Fruit fly (Drosophila melanogaster) whole organism, embryonic: ENCODE measurements around the gene Crz.

Source experiments
- Antp ChIP-seq: fragments of 200-800 bp; sonication (Bioruptor generic); optimal IDR thresholded peaks from 3 replicates; lab custom pipeline; 2016; ENCODE audit warnings: missing biosample characterization, missing genetic modification characterization
- Bteb2 ChIP-seq: fragments of 200-800 bp; sonication (Bioruptor generic); optimal IDR thresholded peaks from 2 replicates; lab custom pipeline; 2016; ENCODE audit warnings: missing biosample characterization, missing genetic modification characterization
- CG10274 ChIP-seq: fragments of 200-800 bp; sonication (Bioruptor generic); optimal IDR thresholded peaks from 3 replicates; lab custom pipeline; 2017; ENCODE audit warnings: missing biosample characterization, mild to moderate bottlenecking, missing genetic modification characterization
- CG10462 ChIP-seq: fragments of 200-800 bp; sonication (Bioruptor generic); optimal IDR thresholded peaks from 2 replicates; lab custom pipeline; 2016; ENCODE audit warnings: missing biosample characterization, missing genetic modification characterization
- CG12236 ChIP-seq: fragments of 200-800 bp; sonication (Bioruptor generic); optimal IDR thresholded peaks from 2 replicates; lab custom pipeline; 2016; ENCODE audit warnings: missing biosample characterization, missing genetic modification characterization
- CG14710 ChIP-seq: fragments of 200-800 bp; sonication (Bioruptor generic); optimal IDR thresholded peaks from 3 replicates; lab custom pipeline; 2019; ENCODE audit warnings: missing biosample characterization, mild to moderate bottlenecking, missing genetic modification characterization, moderate library complexity
- CG15011 ChIP-seq: fragments of 200-800 bp; sonication (Bioruptor generic); optimal IDR thresholded peaks from 3 replicates; lab custom pipeline; 2018; ENCODE audit warnings: missing biosample characterization, mild to moderate bottlenecking, missing genetic modification characterization
- CG15073 ChIP-seq: fragments of 200-800 bp; sonication (Bioruptor generic); optimal IDR thresholded peaks from 2 replicates; lab custom pipeline; 2016; ENCODE audit warnings: missing biosample characterization, missing genetic modification characterization
- CG16863 ChIP-seq: fragments of 200-800 bp; sonication (Bioruptor generic); optimal IDR thresholded peaks from 3 replicates; lab custom pipeline; 2016; ENCODE audit warnings: missing biosample characterization, missing genetic modification characterization
- CG17385 ChIP-seq: fragments of 200-800 bp; sonication (Bioruptor generic); optimal IDR thresholded peaks from 3 replicates; lab custom pipeline; 2018; ENCODE audit warnings: missing biosample characterization, mild to moderate bottlenecking, missing genetic modification characterization
- CG17802 ChIP-seq: fragments of 200-800 bp; sonication (Bioruptor generic); optimal IDR thresholded peaks from 2 replicates; lab custom pipeline; 2018; ENCODE audit warnings: missing biosample characterization, mild to moderate bottlenecking, missing genetic modification characterization, moderate library complexity
- CG18011 ChIP-seq: fragments of 200-800 bp; sonication (Bioruptor generic); optimal IDR thresholded peaks from 2 replicates; lab custom pipeline; 2017; ENCODE audit warnings: missing biosample characterization, missing genetic modification characterization, mild to moderate bottlenecking, moderate library complexity, missing genotype
- CG3726 ChIP-seq: fragments of 200-800 bp; sonication (Bioruptor generic); IDR thresholded peaks from 3 replicates; pipeline ENCODE4, ENCODE4 v1.3.6; 2022; ENCODE audit warnings: missing biosample characterization, missing genetic modification characterization
- CG3847 ChIP-seq: fragments of 200-800 bp; sonication (Bioruptor generic); IDR thresholded peaks from 2 replicates; pipeline ENCODE4 v1.3.6; 2022; ENCODE audit warnings: missing biosample characterization, missing genetic modification characterization
- CG3995 ChIP-seq: fragments of 200-800 bp; sonication (Bioruptor generic); optimal IDR thresholded peaks from 3 replicates; lab custom pipeline; 2016; ENCODE audit warnings: missing biosample characterization, missing genetic modification characterization
- CG4282 ChIP-seq: fragments of 200-800 bp; sonication (Bioruptor generic); optimal IDR thresholded peaks from 2 replicates; lab custom pipeline; 2016; ENCODE audit warnings: missing biosample characterization, missing genetic modification characterization
- CG5180 ChIP-seq: fragments of 200-800 bp; sonication (Bioruptor generic); optimal IDR thresholded peaks from 3 replicates; lab custom pipeline; 2017; ENCODE audit warnings: missing biosample characterization, missing genetic modification characterization, mild to moderate bottlenecking, moderate library complexity, missing genetic modification reagents
- CG6689 ChIP-seq: fragments of 200-800 bp; sonication (Bioruptor generic); IDR thresholded peaks from 2 replicates; pipeline ENCODE4 v1.3.6; 2022; ENCODE audit warnings: missing biosample characterization, missing genetic modification characterization
- CG7839 ChIP-seq: fragments of 200-800 bp; sonication (Bioruptor generic); optimal IDR thresholded peaks from 3 replicates; lab custom pipeline; 2018; ENCODE audit warnings: missing biosample characterization, mild to moderate bottlenecking, missing genetic modification characterization, moderate library complexity
- CG7928 ChIP-seq: fragments of 200-800 bp; sonication (Bioruptor generic); optimal IDR thresholded peaks from 2 replicates; lab custom pipeline; 2017; ENCODE audit warnings: missing biosample characterization, mild to moderate bottlenecking, missing genetic modification characterization
- CG9876 ChIP-seq: fragments of 200-800 bp; sonication (Bioruptor generic); optimal IDR thresholded peaks from 2 replicates; lab custom pipeline; 2016; ENCODE audit warnings: missing biosample characterization, missing genetic modification characterization
- Dip3 ChIP-seq: fragments of 200-800 bp; sonication (Bioruptor generic); optimal IDR thresholded peaks from 3 replicates; lab custom pipeline; 2016; ENCODE audit warnings: missing biosample characterization, missing genetic modification characterization
- ERR ChIP-seq: fragments of 200-800 bp; sonication (Bioruptor generic); optimal IDR thresholded peaks from 2 replicates; lab custom pipeline; 2016; ENCODE audit warnings: missing biosample characterization, missing genetic modification characterization
- HHEX ChIP-seq: fragments of 200-800 bp; sonication (Bioruptor generic); optimal IDR thresholded peaks from 3 replicates; lab custom pipeline; 2017; ENCODE audit warnings: missing biosample characterization, mild to moderate bottlenecking, missing genetic modification characterization, missing genetic modification reagents
- Hand ChIP-seq: fragments of 200-800 bp; sonication (Bioruptor generic); optimal IDR thresholded peaks from 2 replicates; lab custom pipeline; 2017; ENCODE audit warnings: mild to moderate bottlenecking, missing biosample characterization, missing genetic modification reagents, missing genetic modification characterization
- Hr39 ChIP-seq: fragments of >200 bp; optimal IDR thresholded peaks from 2 replicates; lab custom pipeline; 2017
- Lhr ChIP-seq: fragments of 200-800 bp; sonication (Bioruptor generic); optimal IDR thresholded peaks from 3 replicates; lab custom pipeline; 2017; ENCODE audit warnings: mild to moderate bottlenecking, missing biosample characterization, missing genetic modification reagents, missing genetic modification characterization
- NC2β ChIP-seq: fragments of 200-800 bp; sonication (Bioruptor generic); optimal IDR thresholded peaks from 2 replicates; lab custom pipeline; 2016; ENCODE audit warnings: missing biosample characterization, missing genetic modification characterization
- NfI ChIP-seq: fragments of 200-800 bp; sonication (Bioruptor generic); optimal IDR thresholded peaks from 3 replicates; lab custom pipeline; 2018; ENCODE audit warnings: missing biosample characterization, mild to moderate bottlenecking, missing genetic modification characterization, moderate library complexity
- Oaz ChIP-seq: fragments of 200-800 bp; sonication (Bioruptor generic); IDR thresholded peaks from 2 replicates; pipeline ENCODE4 v1.3.6; 2022; ENCODE audit warnings: missing biosample characterization, missing genetic modification characterization
- Ssrp ChIP-seq: fragments of 200-800 bp; sonication (Bioruptor generic); optimal IDR thresholded peaks from 2 replicates; lab custom pipeline; 2018; ENCODE audit warnings: missing biosample characterization, mild to moderate bottlenecking, missing genetic modification characterization, moderate library complexity
- Xbp1 ChIP-seq: fragments of 200-800 bp; sonication (Bioruptor generic); optimal IDR thresholded peaks from 3 replicates; lab custom pipeline; 2016; ENCODE audit warnings: missing biosample characterization, mild to moderate bottlenecking, missing genetic modification characterization
- amos ChIP-seq: fragments of 200-800 bp; sonication (Bioruptor generic); IDR thresholded peaks from 2 replicates; pipeline ENCODE4 v1.3.6; 2022; ENCODE audit warnings: missing biosample characterization, missing genetic modification characterization; ENCODE audit not compliant: partially characterized antibody
- az2 ChIP-seq: fragments of 200-800 bp; sonication (Bioruptor generic); optimal IDR thresholded peaks from 3 replicates; lab custom pipeline; 2016; ENCODE audit warnings: missing biosample characterization, missing genetic modification characterization
- bbx ChIP-seq: fragments of 200-800 bp; sonication (Bioruptor generic); IDR thresholded peaks from 2 replicates; pipeline ENCODE4 v1.3.6; 2022; ENCODE audit warnings: missing biosample characterization, missing genetic modification characterization; ENCODE audit not compliant: partially characterized antibody
- btn ChIP-seq: fragments of 200-800 bp; sonication (Bioruptor generic); optimal IDR thresholded peaks from 2 replicates; lab custom pipeline; 2016; ENCODE audit warnings: missing biosample characterization, missing genetic modification characterization
- chif ChIP-seq, 2 experiments: fragments of 200-800 bp; sonication (Bioruptor generic); optimal IDR thresholded peaks; 3 replicates each; lab custom pipeline; 2016; ENCODE audit warnings: missing biosample characterization in 2 of 2, missing genetic modification characterization in 2 of 2
- cwo ChIP-seq: fragments of 200-800 bp; sonication (Bioruptor generic); optimal IDR thresholded peaks from 3 replicates; lab custom pipeline; 2017; ENCODE audit warnings: missing biosample characterization, missing genetic modification characterization, mild to moderate bottlenecking, moderate library complexity, missing genetic modification reagents
- disco-r ChIP-seq: fragments of 200-800 bp; sonication (Bioruptor generic); optimal IDR thresholded peaks from 2 replicates; lab custom pipeline; 2016; ENCODE audit warnings: missing biosample characterization, missing genetic modification characterization
- hth ChIP-seq: fragments of >200 bp; optimal IDR thresholded peaks from 2 replicates; lab custom pipeline; 2017; ENCODE audit warnings: inconsistent platforms
- kay ChIP-seq: fragments of 200-800 bp; sonication (Bioruptor generic); optimal IDR thresholded peaks from 2 replicates; lab custom pipeline; 2016; ENCODE audit warnings: missing biosample characterization, missing genetic modification characterization
- pb ChIP-seq: fragments of 200-800 bp; sonication (Bioruptor generic); optimal IDR thresholded peaks from 3 replicates; lab custom pipeline; 2016; ENCODE audit warnings: missing biosample characterization, missing genetic modification characterization
- pnt ChIP-seq: fragments of 200-800 bp; sonication (Bioruptor generic); optimal IDR thresholded peaks from 3 replicates; lab custom pipeline; 2016; ENCODE audit warnings: missing biosample characterization, missing genetic modification characterization
- pros ChIP-seq: fragments of 200-800 bp; sonication (Bioruptor generic); optimal IDR thresholded peaks from 3 replicates; lab custom pipeline; 2019; ENCODE audit warnings: missing biosample characterization, mild to moderate bottlenecking, missing genetic modification characterization, moderate library complexity
- seq ChIP-seq: fragments of 200-800 bp; sonication (Bioruptor generic); IDR thresholded peaks from 2 replicates; pipeline ENCODE4 v1.3.6; 2022; ENCODE audit warnings: missing biosample characterization, missing genetic modification characterization
- slbo ChIP-seq: fragments of 200-800 bp; sonication (Bioruptor generic); IDR thresholded peaks from 2 replicates; pipeline ENCODE4 v1.3.6; 2022; ENCODE audit warnings: missing biosample characterization, missing genetic modification characterization
- tio ChIP-seq: fragments of 200-800 bp; sonication (Bioruptor generic); optimal IDR thresholded peaks from 2 replicates; lab custom pipeline; 2017; ENCODE audit warnings: missing biosample characterization, missing genetic modification characterization, inconsistent platforms
- vvl ChIP-seq: fragments of 200-800 bp; sonication (Bioruptor generic); IDR thresholded peaks from 2 replicates; pipeline ENCODE4 v1.3.6; 2022; ENCODE audit warnings: missing biosample characterization, missing genetic modification characterization
- wor ChIP-seq: fragments of 200-800 bp; sonication (Bioruptor generic); IDR thresholded peaks from 2 replicates; pipeline ENCODE4 v1.3.6; 2022; ENCODE audit warnings: missing biosample characterization, missing genetic modification characterization
- yki ChIP-seq: fragments of >200 bp; optimal IDR thresholded peaks from 3 replicates; lab custom pipeline; 2018
- z ChIP-seq: fragments of 200-800 bp; sonication (Bioruptor generic); IDR thresholded peaks from 3 replicates; pipeline ENCODE4 v1.3.6; 2022; ENCODE audit warnings: missing biosample characterization, missing genetic modification characterization

Gene Crz

dm6 chr3R:14288669-14289383, 25.8 kb upstream of the Crz start, which contains the start of gene red (continued):
- no peak for TF ChIP-seq CG12236 (GFP tag; lab: Kevin White, UChicago)
- peak; percentile 25; the same call in 1 of the 2 replicates for TF ChIP-seq wor
- peak; percentile 58; the same call in 2 of the 3 replicates for TF ChIP-seq z
- no peak for TF ChIP-seq CG17802
- peak; percentile 84 for TF ChIP-seq CG7839 (tag; lab: Kevin White, UChicago)
- TF ChIP-seq CG3847 = peak; percentile 62
- peak; percentile 54 for TF ChIP-seq CG18011 (GFP tag; lab: Kevin White, UChicago)
- peak; percentile 68 for TF ChIP-seq CG10274
- peak; percentile 70 for TF ChIP-seq Hand (GFP tag; lab: Kevin White, UChicago)
- peak; percentile 23 for TF ChIP-seq Antp (GFP tag; lab: Kevin White, UChicago)
- peak; percentile 12 for TF ChIP-seq CG16863 (GFP tag; lab: Kevin White, UChicago)
- TF ChIP-seq kay (GFP tag; lab: Kevin White, UChicago) = no peak
- peak; percentile 31 for TF ChIP-seq CG14710
- TF ChIP-seq CG3726 (GFP tag; lab: Robert Waterston, UW) = no peak
- TF ChIP-seq CG15073 = no peak
- TF ChIP-seq pros (GFP tag; lab: Kevin White, UChicago) = peak; percentile 43
- peak; percentile 51 for TF ChIP-seq Bteb2 (GFP tag; lab: Kevin White, UChicago)
- TF ChIP-seq HHEX (GFP tag; lab: Kevin White, UChicago) = peak; percentile 82
- peak; percentile 78 for TF ChIP-seq NfI (GFP tag; lab: Kevin White, UChicago)
- TF ChIP-seq Xbp1 = peak; percentile 66
- TF ChIP-seq amos (GFP tag; lab: Robert Waterston, UW) = peak; percentile 10; the same call in 1 of the 2 replicates
- TF ChIP-seq disco-r (GFP tag; lab: Kevin White, UChicago) = peak; percentile 14
- TF ChIP-seq az2 (GFP tag; lab: Kevin White, UChicago) = peak; percentile 63
- peak; percentile 65 for TF ChIP-seq seq
- TF ChIP-seq vvl (GFP tag; lab: Robert Waterston, UW) = peak; percentile 79
- TF ChIP-seq tio (GFP tag; lab: Kevin White, UChicago) = peak; percentile 46
- TF ChIP-seq slbo (GFP tag; lab: Robert Waterston, UW) = peak; percentile 80
- peak; percentile 87 for TF ChIP-seq cwo (GFP tag; lab: Kevin White, UChicago)
- no peak for TF ChIP-seq Oaz (GFP tag; lab: Robert Waterston, UW)
- peak; percentile 29 for TF ChIP-seq CG7928 (GFP tag; lab: Kevin White, UChicago)
- no peak for TF ChIP-seq bbx
- TF ChIP-seq NC2β = no peak
- TF ChIP-seq hth (lab: Kevin White, UChicago) = no peak
- no peak for TF ChIP-seq CG4282 (GFP tag; lab: Kevin White, UChicago)
- TF ChIP-seq btn (GFP tag; lab: Kevin White, UChicago) = no peak
- peak; percentile 17 for TF ChIP-seq CG9876 (GFP tag; lab: Kevin White, UChicago)
- TF ChIP-seq CG6689 (GFP tag; lab: Robert Waterston, UW) = peak; percentile 67
- TF ChIP-seq CG3995 (GFP tag; lab: Kevin White, UChicago) = peak; percentile 83
- TF ChIP-seq Lhr (GFP tag; lab: Kevin White, UChicago) = no peak
- peak; percentile 77 for TF ChIP-seq CG17385
- TF ChIP-seq yki (lab: Kevin White, UChicago) = no peak
- TF ChIP-seq CG10462 (GFP tag; lab: Kevin White, UChicago) = peak; percentile 10
- peak; percentile 62 for TF ChIP-seq Ssrp (tag; lab: Kevin White, UChicago)
- TF ChIP-seq pnt (GFP tag; lab: Kevin White, UChicago) = no peak
- peak; percentile 64 for TF ChIP-seq CG15011
- no peak for TF ChIP-seq Hr39
- peak; percentile 17 for TF ChIP-seq ERR (GFP tag; lab: Kevin White, UChicago)
- peak; percentile 68 for TF ChIP-seq Dip3
- TF ChIP-seq chif (GFP tag; optimal IDR thresholded peaks at IDR 0.05; lab: Kevin White, UChicago) = peak; percentile 43 to 45
- peak; percentile 92 for TF ChIP-seq CG5180
- no peak for TF ChIP-seq pb (GFP tag; lab: Kevin White, UChicago)
